Fruit fly (Drosophila melanogaster): Measurements from ENCODE around the gene REPTOR.

Gene REPTOR

DNA sequence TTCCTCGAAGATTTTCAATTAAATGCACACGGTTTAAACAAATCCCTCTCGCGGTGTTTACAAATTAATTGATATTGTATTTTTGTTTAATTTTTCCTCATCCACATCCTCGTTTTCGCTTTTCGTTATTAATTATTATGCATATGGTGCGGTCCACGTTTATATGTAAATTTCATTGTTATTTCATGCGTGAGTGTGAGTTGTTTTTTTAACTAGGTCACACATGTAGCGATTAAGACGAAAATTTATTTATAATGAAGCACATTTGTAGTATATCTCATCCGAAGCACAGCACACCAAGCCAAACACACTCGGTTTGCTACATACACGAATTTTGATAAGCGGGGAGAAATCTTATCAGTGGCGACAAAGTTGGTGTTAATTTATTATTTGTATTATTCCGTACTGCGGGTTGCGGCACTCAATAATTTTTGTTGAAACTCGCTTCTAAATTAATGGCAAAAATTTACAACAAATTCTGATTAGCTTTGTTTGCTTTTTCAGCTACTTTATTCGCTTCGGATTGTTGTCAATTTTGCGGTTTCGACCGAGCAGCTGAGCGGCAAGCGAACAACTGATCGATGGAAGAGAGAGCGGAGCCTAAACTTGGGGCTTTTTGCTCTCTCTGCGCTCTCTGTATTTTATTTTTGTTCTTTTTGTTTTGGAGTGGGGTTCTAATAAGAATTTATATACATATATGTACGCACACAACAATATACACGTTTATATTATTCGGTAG lies 11.1 kb downstream of the REPTOR start (continued):
- TF ChIP-seq CG8290 (GFP tag; optimal IDR thresholded peaks at IDR 0.05) (no peak), CG8290 (tag; optimal IDR thresholded peaks at IDR 0.05) (peak in 1 of 2 experiments; percentile 47), CG7271 (tag; optimal IDR thresholded peaks at IDR 0.05) (no peak), CG16863 (GFP tag; optimal IDR thresholded peaks at IDR 0.05) (no peak), repo (GFP tag; optimal IDR thresholded peaks at IDR 0.05) (no peak), CG13894 (tag; optimal IDR thresholded peaks at IDR 0.05) (peak; percentile 30), seq (GFP tag; IDR thresholded peaks at IDR 0.05) (no peak), gcm (GFP tag; optimal IDR thresholded peaks at IDR 0.05) (no peak), H2.0 (GFP tag; IDR thresholded peaks at IDR 0.05) (no peak), CG9932 (GFP tag; IDR thresholded peaks at IDR 0.05) (no peak), tna (GFP tag; IDR thresholded peaks at IDR 0.05; ENCODE audit: partially characterized antibody) (peak; percentile 13; the same call in 1 of the 2 replicates), CG8924 (tag; optimal IDR thresholded peaks at IDR 0.05) (peak; percentile 22), scrt (GFP tag; optimal IDR thresholded peaks at IDR 0.05) (no peak), CG8765 (GFP tag; IDR thresholded peaks at IDR 0.05) (no peak), CG2120 (GFP tag; optimal IDR thresholded peaks at IDR 0.05) (no peak), CG8089 (GFP tag; optimal IDR thresholded peaks at IDR 0.05) (no peak), CG7928 (GFP tag; optimal IDR thresholded peaks at IDR 0.05) (no peak), ssp (GFP tag; IDR thresholded peaks at IDR 0.05) (no peak), bcd (GFP tag; optimal IDR thresholded peaks at IDR 0.05) (no peak), CG1647 (GFP tag; optimal IDR thresholded peaks at IDR 0.05) (no peak), CG10462 (GFP tag; optimal IDR thresholded peaks at IDR 0.05) (no peak), eyg (GFP tag; optimal IDR thresholded peaks at IDR 0.05) (no peak), CG6765 (GFP tag; optimal IDR thresholded peaks at IDR 0.05) (no peak), CG17568 (GFP tag; optimal IDR thresholded peaks at IDR 0.05) (no peak), exex (tag; optimal IDR thresholded peaks at IDR 0.05) (peak; percentile 93), inv (GFP tag; IDR thresholded peaks at IDR 0.05; ENCODE audit: partially characterized antibody) (no peak), vfl (GFP tag; optimal IDR thresholded peaks at IDR 0.05) (no peak), CG31388 (GFP tag; optimal IDR thresholded peaks at IDR 0.05) (no peak), yki (optimal IDR thresholded peaks at IDR 0.05) (peak; percentile 35), Neu2 (GFP tag; optimal IDR thresholded peaks at IDR 0.05; ENCODE audit: borderline replicate concordance) (no peak), kni (GFP tag; optimal IDR thresholded peaks at IDR 0.05) (no peak), z (GFP tag; IDR thresholded peaks at IDR 0.05) (no peak), Optix (GFP tag; IDR thresholded peaks at IDR 0.05) (no peak), hb (GFP tag; IDR thresholded peaks at IDR 0.05; ENCODE audit: partially characterized antibody) (no peak), CoRest (tag; optimal IDR thresholded peaks at IDR 0.05) (no peak), CG32532 (GFP tag; IDR thresholded peaks at IDR 0.05) (peak; percentile 49; the same call in 1 of the 2 replicates), CG12744 (GFP tag; optimal IDR thresholded peaks at IDR 0.05) (no peak), psq (GFP tag; optimal IDR thresholded peaks at IDR 0.05) (no peak), chinmo (GFP tag; IDR thresholded peaks at IDR 0.05; ENCODE audit: partially characterized antibody) (0 out of 4 replicates have a peak, but pooled peaks have one; percentile 32), CG30020 (tag; optimal IDR thresholded peaks at IDR 0.05) (no peak), ind (GFP tag; optimal IDR thresholded peaks at IDR 0.05) (no peak), D19A (tag; optimal IDR thresholded peaks at IDR 0.05) (no peak), ttk (GFP tag; IDR thresholded peaks at IDR 0.05) (no peak), CG9215 (GFP tag; IDR thresholded peaks at IDR 0.05) (no peak), tx (GFP tag; optimal IDR thresholded peaks at IDR 0.05) (no peak), Dp (GFP tag; optimal IDR thresholded peaks at IDR 0.05) (no peak), CG33213 (GFP tag; optimal IDR thresholded peaks at IDR 0.05) (no peak), mld (GFP tag; IDR thresholded peaks at IDR 0.05; ENCODE audit: partially characterized antibody) (0 out of 3 replicates have a peak, but pooled peaks have one; percentile 13), Spps (tag; optimal IDR thresholded peaks at IDR 0.05) (no peak), CG10565 (GFP tag; optimal IDR thresholded peaks at IDR 0.05) (no peak), lbe (GFP tag; optimal IDR thresholded peaks at IDR 0.05) (peak; percentile 21)
